Fruit fly (Drosophila melanogaster): ENCODE data around the gene jumu.

jumu gene

DNA sequence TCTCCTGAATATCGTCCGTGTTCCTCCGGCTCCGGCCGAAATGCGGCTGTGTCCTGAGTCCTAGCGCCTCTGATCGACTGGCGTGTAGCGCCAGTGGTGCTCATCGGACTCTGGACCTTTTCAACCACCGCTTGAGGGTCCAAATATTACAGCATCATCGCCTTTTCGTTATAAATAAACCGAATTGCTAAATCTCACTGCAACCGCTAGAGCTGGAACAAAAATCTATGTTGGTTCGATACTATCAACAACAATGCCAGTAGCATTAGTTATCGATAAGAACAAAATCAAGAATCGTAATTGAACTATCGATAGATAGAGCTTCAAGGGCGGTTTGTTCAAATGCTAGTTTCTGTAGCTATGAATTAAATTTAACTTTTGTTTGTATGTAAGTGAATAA is 57.1 kb downstream of the jumu start, which contains the start of gene CG6325 (continued):
- no peak for TF ChIP-seq CG11723 (GFP tag; optimal IDR thresholded peaks at IDR 0.05)
- no peak for TF ChIP-seq CG17359 (tag; optimal IDR thresholded peaks at IDR 0.05)
- no peak for TF ChIP-seq Hmr (GFP tag; optimal IDR thresholded peaks at IDR 0.05)
- TF ChIP-seq CG34376 (GFP tag; optimal IDR thresholded peaks at IDR 0.05), result no peak
- TF ChIP-seq Med (GFP tag), result peak; percentile 88
- no peak for TF ChIP-seq pfk (GFP tag; optimal IDR thresholded peaks at IDR 0.05)
- TF ChIP-seq CG13296 (GFP tag; optimal IDR thresholded peaks at IDR 0.05), result no peak
- peak; percentile 99 for TF ChIP-seq bbx (GFP tag; IDR thresholded peaks at IDR 0.05; ENCODE audit: partially characterized antibody)
- no peak for TF ChIP-seq CG33213 (GFP tag; optimal IDR thresholded peaks at IDR 0.05)
- TF ChIP-seq CG2129 (GFP tag; IDR thresholded peaks at IDR 0.05; ENCODE audit: partially characterized antibody), result peak; percentile 91
- TF ChIP-seq CG7786 (GFP tag; optimal IDR thresholded peaks at IDR 0.05), result no peak
- TF ChIP-seq cg (GFP tag; optimal IDR thresholded peaks at IDR 0.05), result no peak
- TF ChIP-seq H15 (GFP tag; IDR thresholded peaks at IDR 0.05), result no peak
- no peak for TF ChIP-seq Dip2 (GFP tag; IDR thresholded peaks at IDR 0.05)
- TF ChIP-seq sens-2 (GFP tag; IDR thresholded peaks at IDR 0.05), result no peak
- peak; percentile 99 for TF ChIP-seq tna (GFP tag; IDR thresholded peaks at IDR 0.05; ENCODE audit: partially characterized antibody)
- no peak for TF ChIP-seq hkb (optimal IDR thresholded peaks at IDR 0.05)
- no peak for TF ChIP-seq hkb (GFP tag; IDR thresholded peaks at IDR 0.05)
- no peak for TF ChIP-seq TFAM (GFP tag; optimal IDR thresholded peaks at IDR 0.05)
- TF ChIP-seq Dad (GFP tag; optimal IDR thresholded peaks at IDR 0.05), result no peak
- TF ChIP-seq ap (GFP tag; IDR thresholded peaks at IDR 0.05), result no peak
- TF ChIP-seq CG2120 (GFP tag; optimal IDR thresholded peaks at IDR 0.05), result peak; percentile 24
- TF ChIP-seq ems (GFP tag; optimal IDR thresholded peaks at IDR 0.05), result no peak
- TF ChIP-seq CG9609 (GFP tag; optimal IDR thresholded peaks at IDR 0.05), result no peak
- TF ChIP-seq CG9817 (tag; optimal IDR thresholded peaks at IDR 0.05), result no peak
- peak; percentile 82 for TF ChIP-seq sens (GFP tag)
- TF ChIP-seq nerfin-1 (tag; optimal IDR thresholded peaks at IDR 0.05), result no peak
- no peak for TF ChIP-seq cato (GFP tag; optimal IDR thresholded peaks at IDR 0.05; ENCODE audit: borderline replicate concordance)
- TF ChIP-seq prd (optimal IDR thresholded peaks at IDR 0.05), result no peak
- no peak for TF ChIP-seq prd (GFP tag; IDR thresholded peaks at IDR 0.05)
- peak; percentile 98 for TF ChIP-seq Dll (GFP tag; IDR thresholded peaks at IDR 0.05; ENCODE audit: partially characterized antibody)
- peak; percentile 99 for TF ChIP-seq ato (GFP tag; IDR thresholded peaks at IDR 0.05; ENCODE audit: partially characterized antibody)
- peak; percentile 48 for TF ChIP-seq CG14710 (tag; optimal IDR thresholded peaks at IDR 0.05)
- no peak for TF ChIP-seq Taf1 (GFP tag; IDR thresholded peaks at IDR 0.05)
- TF ChIP-seq Lim3 (GFP tag; IDR thresholded peaks at IDR 0.05), result no peak
- TF ChIP-seq Elba2 (GFP tag; optimal IDR thresholded peaks at IDR 0.05), result no peak

- no peak for TF ChIP-seq CG11723 (GFP tag; optimal IDR thresholded peaks at IDR 0.05)
- no peak for TF ChIP-seq p53 (GFP tag; optimal IDR thresholded peaks at IDR 0.05)
- TF ChIP-seq CG12219 (GFP tag; optimal IDR thresholded peaks at IDR 0.05), result no peak
- TF ChIP-seq NFAT (GFP tag; IDR thresholded peaks at IDR 0.05), result no peak
- TF ChIP-seq Ets65A (GFP tag), result no peak
- no peak for TF ChIP-seq knrl (GFP tag; IDR thresholded peaks at IDR 0.05; ENCODE audit: partially characterized antibody)
- TF ChIP-seq CG18011 (GFP tag; optimal IDR thresholded peaks at IDR 0.05), result no peak
- TF ChIP-seq Hr39 (optimal IDR thresholded peaks at IDR 0.05), result no peak
- TF ChIP-seq CG8359 (GFP tag; optimal IDR thresholded peaks at IDR 0.05; ENCODE audit: borderline replicate concordance), result no peak
- TF ChIP-seq ssp (GFP tag; IDR thresholded peaks at IDR 0.05), result no peak
- TF ChIP-seq Spps (tag; optimal IDR thresholded peaks at IDR 0.05), result no peak
- no peak for TF ChIP-seq CG9932 (GFP tag; IDR thresholded peaks at IDR 0.05)
- no peak for TF ChIP-seq crol (GFP tag; IDR thresholded peaks at IDR 0.05)
Observed at dm6 chr3R:10407658-10408057, 57.7 kb downstream of the jumu start.
